Worm (Caenorhabditis elegans): ENCODE measurements around the gene Y105C5A.15.

DNA sequence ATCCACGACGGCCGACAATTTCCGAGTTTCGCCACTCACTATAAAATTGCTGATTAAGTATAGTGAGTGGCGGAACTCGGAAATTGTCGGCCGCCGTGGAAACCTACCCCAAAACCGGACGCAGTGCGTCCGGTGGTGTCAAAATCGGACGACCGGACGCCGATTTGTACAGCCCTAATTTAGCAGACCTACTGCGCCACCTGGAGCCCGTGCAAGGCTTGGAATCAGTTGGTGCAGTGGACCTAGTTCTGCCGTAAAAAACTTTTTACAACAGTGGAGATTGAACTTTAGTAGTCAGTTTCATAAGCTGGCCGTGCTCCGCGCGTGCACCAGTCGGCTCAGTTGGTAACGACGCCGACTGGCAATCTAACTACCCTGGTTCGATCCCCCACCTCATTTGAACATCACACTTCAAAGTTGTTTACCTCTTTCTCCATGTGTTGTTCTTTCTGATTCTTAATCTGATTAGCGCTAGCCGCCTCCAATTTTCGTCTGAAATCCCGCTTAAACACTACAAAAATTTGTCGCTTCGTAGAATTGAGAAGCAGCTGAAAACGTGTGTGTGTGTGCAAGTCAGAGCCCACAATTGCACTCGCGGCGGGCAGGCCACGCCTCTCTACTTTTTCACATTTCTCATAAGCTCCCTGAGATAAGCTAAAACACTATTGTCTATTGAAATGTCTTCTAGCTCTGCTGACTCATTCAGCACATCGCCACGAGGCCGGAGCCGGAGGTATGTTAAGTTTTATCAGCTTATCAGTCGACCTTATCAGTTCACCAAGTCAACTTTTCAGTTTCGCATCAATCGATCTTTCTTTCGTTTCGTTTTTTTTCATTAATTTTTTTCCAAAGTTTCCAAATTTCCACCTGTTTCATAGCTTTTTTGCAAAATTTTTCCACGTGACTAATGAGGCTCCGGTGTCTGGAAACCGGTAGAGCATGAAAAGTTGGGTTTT lies at the start of gene Y105C5A.15:
- TF ChIP-seq cog-1 (tag; optimal IDR thresholded peaks at IDR 0.05), result no peak
- no peak for TF ChIP-seq flt-1 (GFP tag; IDR thresholded peaks at IDR 0.05)
